Fruit fly (Drosophila melanogaster): Measurements from ENCODE around the gene mthl5.

DNA sequence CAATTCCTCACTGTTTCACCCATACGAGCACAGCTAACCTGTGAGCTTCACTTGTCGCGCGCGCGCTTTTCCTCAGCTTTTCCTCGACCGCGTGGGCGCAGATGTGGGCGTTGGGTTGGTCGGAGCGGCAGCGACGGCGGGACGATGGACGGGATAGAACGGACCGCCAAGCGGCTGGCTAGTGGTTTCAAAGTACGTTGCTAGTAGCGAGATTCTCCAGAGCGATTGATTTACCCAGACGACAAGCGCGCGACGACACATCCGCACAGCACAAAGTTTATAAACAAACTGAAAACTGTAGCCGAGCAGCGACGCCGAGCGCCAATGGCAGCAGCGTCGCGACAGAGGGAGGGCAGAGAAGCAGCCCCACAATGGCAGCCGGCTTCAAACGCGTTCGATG, 17.8 kb downstream of the mthl5 start, which contains the start of gene CG6959:
- TF ChIP-seq CG17186 (GFP tag; optimal IDR thresholded peaks at IDR 0.05) (no peak), CG7786 (GFP tag; optimal IDR thresholded peaks at IDR 0.05) (no peak), lilli (GFP tag; optimal IDR thresholded peaks at IDR 0.05) (no peak), jigr1 (GFP tag; IDR thresholded peaks at IDR 0.05) (no peak), grau (tag; optimal IDR thresholded peaks at IDR 0.05) (no peak), CG13424 (tag; optimal IDR thresholded peaks at IDR 0.05) (no peak), fru (optimal IDR thresholded peaks at IDR 0.05) (no peak), Camta (GFP tag; optimal IDR thresholded peaks at IDR 0.05) (no peak), repo (GFP tag; optimal IDR thresholded peaks at IDR 0.05) (no peak), Fer3 (tag; optimal IDR thresholded peaks at IDR 0.05) (no peak), cwo (GFP tag; optimal IDR thresholded peaks at IDR 0.05) (no peak), CG5180 (GFP tag; optimal IDR thresholded peaks at IDR 0.05) (no peak)

Data from whole organism, embryonic.